Worm (Caenorhabditis elegans): ENCODE results near the gene cyp-33C12.

Gene cyp-33C12

ce11 chrV:2207527-2207926, 3.3 kb upstream of the cyp-33C12 start:
- TF ChIP-seq sptf-1 (tag; optimal IDR thresholded peaks at IDR 0.05) (no peak), hlh-1 (tag; optimal IDR thresholded peaks at IDR 0.05) (no peak), unc-39 (tag; optimal IDR thresholded peaks at IDR 0.05) (no peak), flh-1 (GFP tag; optimal IDR thresholded peaks at IDR 0.05) (no peak), ceh-83 (GFP tag; optimal IDR thresholded peaks at IDR 0.05) (no peak), unc-62 (GFP tag; optimal IDR thresholded peaks at IDR 0.05) (no peak), blmp-1 (tag; optimal IDR thresholded peaks at IDR 0.05) (no peak), nhr-237 (tag; optimal IDR thresholded peaks at IDR 0.05) (no peak)

- no peak for TF ChIP-seq flh-1 (GFP tag; optimal IDR thresholded peaks at IDR 0.05)
- no peak for TF ChIP-seq unc-39 (tag; optimal IDR thresholded peaks at IDR 0.05)
- no peak for TF ChIP-seq hlh-1 (tag; optimal IDR thresholded peaks at IDR 0.05)
- no peak for TF ChIP-seq nhr-76 (tag; optimal IDR thresholded peaks at IDR 0.05)
- TF ChIP-seq nhr-12 (tag; optimal IDR thresholded peaks at IDR 0.05) = no peak
- no peak for TF ChIP-seq unc-62 (GFP tag; optimal IDR thresholded peaks at IDR 0.05)
- TF ChIP-seq ham-2 (GFP tag; optimal IDR thresholded peaks at IDR 0.05) = no peak
- no peak for TF ChIP-seq lsy-2 (tag; optimal IDR thresholded peaks at IDR 0.05)
- no peak for TF ChIP-seq tbx-8 (GFP tag; optimal IDR thresholded peaks at IDR 0.05)
- TF ChIP-seq pha-4 (tag; optimal IDR thresholded peaks at IDR 0.05) = no peak
- TF ChIP-seq sem-2 (GFP tag; optimal IDR thresholded peaks at IDR 0.05) = no peak
- no peak for TF ChIP-seq mab-5 (tag; optimal IDR thresholded peaks at IDR 0.05)
- TF ChIP-seq ces-1 (GFP tag; optimal IDR thresholded peaks at IDR 0.05) = no peak
- no peak for TF ChIP-seq blmp-1 (tag; optimal IDR thresholded peaks at IDR 0.05)
- TF ChIP-seq sptf-1 (tag; optimal IDR thresholded peaks at IDR 0.05) = no peak
- TF ChIP-seq elt-1 (tag; optimal IDR thresholded peaks at IDR 0.05; ENCODE audit: borderline replicate concordance, insufficient read depth) = no peak
- TF ChIP-seq lin-32 (GFP tag; optimal IDR thresholded peaks at IDR 0.05) = no peak
- no peak for TF ChIP-seq unc-120 (tag; optimal IDR thresholded peaks at IDR 0.05; ENCODE audit: poor library complexity, severe bottlenecking)
- no peak for TF ChIP-seq cnd-1 (tag; optimal IDR thresholded peaks at IDR 0.05)
- no peak for TF ChIP-seq bed-3 (GFP tag; optimal IDR thresholded peaks at IDR 0.05)
Observed at ce11 chrV:2206801-2207200, 2.6 kb upstream of the cyp-33C12 start, which contains the start of gene svh-11. Gene svh-11 (plus strand): TSS chrV:2207101.

ce11 chrV:2206181-2206580, 2.0 kb upstream of the cyp-33C12 start, which contains the start of gene srt-40:
Gene srt-40 (minus strand): TSS chrV:2206281.
- TF ChIP-seq nhr-12 (tag; optimal IDR thresholded peaks at IDR 0.05) (no peak), ceh-43 (GFP tag; optimal IDR thresholded peaks at IDR 0.05) (no peak), M03D4.4 (tag; optimal IDR thresholded peaks at IDR 0.05) (no peak), unc-120 (tag; optimal IDR thresholded peaks at IDR 0.05; ENCODE audit: poor library complexity, severe bottlenecking) (no peak), mep-1 (tag; optimal IDR thresholded peaks at IDR 0.05) (no peak), sptf-1 (tag; optimal IDR thresholded peaks at IDR 0.05) (no peak), nhr-2 (tag; optimal IDR thresholded peaks at IDR 0.05) (no peak), nhr-28 (tag; optimal IDR thresholded peaks at IDR 0.05) (no peak), blmp-1 (tag; optimal IDR thresholded peaks at IDR 0.05) (no peak), ces-1 (GFP tag; optimal IDR thresholded peaks at IDR 0.05) (no peak), unc-62 (GFP tag; optimal IDR thresholded peaks at IDR 0.05) (no peak), hlh-1 (tag; optimal IDR thresholded peaks at IDR 0.05) (no peak), ceh-39 (tag; optimal IDR thresholded peaks at IDR 0.05) (no peak)

ce11 chrV:2201240-2201639, 3.0 kb downstream of the cyp-33C12 start, which contains the start of gene cyp-32B1:
Gene cyp-32B1 (minus strand): TSS chrV:2201415.
- no peak for TF ChIP-seq nhr-2 (tag; optimal IDR thresholded peaks at IDR 0.05)
- TF ChIP-seq ceh-39 (tag; optimal IDR thresholded peaks at IDR 0.05) = no peak
- TF ChIP-seq cnd-1 (tag; optimal IDR thresholded peaks at IDR 0.05) = no peak
- TF ChIP-seq unc-120 (tag; optimal IDR thresholded peaks at IDR 0.05; ENCODE audit: poor library complexity, severe bottlenecking) = no peak

ce11 chrV:2200402-2200801, 3.8 kb downstream of the cyp-33C12 start:
- TF ChIP-seq ham-2 (GFP tag; optimal IDR thresholded peaks at IDR 0.05) (no peak), hlh-1 (tag; optimal IDR thresholded peaks at IDR 0.05) (no peak), blmp-1 (tag; optimal IDR thresholded peaks at IDR 0.05) (no peak), flh-1 (GFP tag; optimal IDR thresholded peaks at IDR 0.05) (no peak), mab-5 (tag; optimal IDR thresholded peaks at IDR 0.05) (no peak), mep-1 (tag; optimal IDR thresholded peaks at IDR 0.05) (no peak), bed-3 (GFP tag; optimal IDR thresholded peaks at IDR 0.05) (no peak), snpc-4 (tag; optimal IDR thresholded peaks at IDR 0.05) (no peak), lin-32 (GFP tag; optimal IDR thresholded peaks at IDR 0.05) (no peak), ces-1 (GFP tag; optimal IDR thresholded peaks at IDR 0.05) (no peak), elt-3 (tag; optimal IDR thresholded peaks at IDR 0.05) (no peak), unc-120 (tag; optimal IDR thresholded peaks at IDR 0.05; ENCODE audit: poor library complexity, severe bottlenecking) (no peak), zip-8 (tag; optimal IDR thresholded peaks at IDR 0.05) (no peak), sptf-1 (tag; optimal IDR thresholded peaks at IDR 0.05) (no peak), sem-2 (GFP tag; optimal IDR thresholded peaks at IDR 0.05) (no peak), mls-2 (tag; optimal IDR thresholded peaks at IDR 0.05) (no peak), nhr-237 (tag; optimal IDR thresholded peaks at IDR 0.05) (no peak), lin-13 (tag; optimal IDR thresholded peaks at IDR 0.05) (no peak), unc-62 (GFP tag; optimal IDR thresholded peaks at IDR 0.05) (no peak), lsy-2 (tag; optimal IDR thresholded peaks at IDR 0.05) (no peak)

Measured in whole organism, mixed stage, embryonic.